Fruit fly (Drosophila melanogaster): Measurements from ENCODE around the gene GstD2.

DNA sequence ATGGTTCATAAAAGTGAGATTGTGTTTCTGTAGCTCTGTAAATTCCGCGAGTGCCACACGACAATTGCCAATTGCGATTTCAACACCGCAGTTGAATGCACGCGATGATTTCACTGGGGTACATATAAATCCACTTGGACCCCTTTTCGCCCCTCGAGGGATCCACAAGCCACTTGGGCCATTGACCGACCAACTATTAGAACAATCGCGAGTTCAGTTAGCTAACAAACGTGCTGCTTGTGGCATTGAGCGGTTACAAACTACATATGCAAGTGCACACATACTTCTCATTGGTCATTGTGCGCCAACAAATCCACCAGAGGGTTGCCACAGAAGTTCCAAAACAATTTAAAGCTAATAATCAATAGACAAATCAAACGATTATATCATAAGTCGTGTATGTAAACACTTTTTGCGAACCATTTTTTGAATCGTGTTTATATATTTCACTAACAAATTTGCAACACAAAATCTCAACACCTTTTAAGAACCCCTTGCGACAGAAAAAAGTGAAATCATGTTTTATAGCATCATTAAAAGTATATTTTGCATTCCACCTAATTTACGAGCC is 9.4 kb downstream of the GstD2 start:
- TF ChIP-seq trh (GFP tag; optimal IDR thresholded peaks at IDR 0.05), result no peak
- no peak for TF ChIP-seq CG18262 (tag; optimal IDR thresholded peaks at IDR 0.05)
- no peak for TF ChIP-seq CG11560 (tag; IDR thresholded peaks at IDR 0.05)

Data from whole organism, embryonic.